Worm (Caenorhabditis elegans) whole organism, L2 larva: ENCODE results near the gene F48B9.3.

Experiments
- dmd-4 ChIP-seq: sonication (generic microtip); optimal IDR thresholded peaks from 2 replicates; lab custom pipeline; 2017; ENCODE audit warnings: missing biosample characterization, missing genetic modification characterization
- lin-39 ChIP-seq: fragments of 150-350 bp; optimal IDR thresholded peaks from 2 replicates; lab custom pipeline; 2014; ENCODE audit warnings: missing biosample characterization, missing genetic modification reagents, missing genetic modification characterization
- nhr-10 ChIP-seq: sonication (generic microtip); optimal IDR thresholded peaks from 2 replicates; lab custom pipeline; 2017; ENCODE audit warnings: missing biosample characterization, missing genetic modification characterization
- nhr-11 ChIP-seq: fragments of 150-350 bp; optimal IDR thresholded peaks from 2 replicates; lab custom pipeline; 2014; ENCODE audit warnings: missing biosample characterization, missing genetic modification characterization
- nhr-21 ChIP-seq: fragments of 150-350 bp; optimal IDR thresholded peaks from 2 replicates; lab custom pipeline; 2014; ENCODE audit warnings: missing biosample characterization, missing genetic modification characterization
- unc-62 ChIP-seq: fragments of 150-350 bp; optimal IDR thresholded peaks from 2 replicates; lab custom pipeline; 2014; ENCODE audit warnings: missing biosample characterization, missing genetic modification reagents, missing genetic modification characterization

DNA sequence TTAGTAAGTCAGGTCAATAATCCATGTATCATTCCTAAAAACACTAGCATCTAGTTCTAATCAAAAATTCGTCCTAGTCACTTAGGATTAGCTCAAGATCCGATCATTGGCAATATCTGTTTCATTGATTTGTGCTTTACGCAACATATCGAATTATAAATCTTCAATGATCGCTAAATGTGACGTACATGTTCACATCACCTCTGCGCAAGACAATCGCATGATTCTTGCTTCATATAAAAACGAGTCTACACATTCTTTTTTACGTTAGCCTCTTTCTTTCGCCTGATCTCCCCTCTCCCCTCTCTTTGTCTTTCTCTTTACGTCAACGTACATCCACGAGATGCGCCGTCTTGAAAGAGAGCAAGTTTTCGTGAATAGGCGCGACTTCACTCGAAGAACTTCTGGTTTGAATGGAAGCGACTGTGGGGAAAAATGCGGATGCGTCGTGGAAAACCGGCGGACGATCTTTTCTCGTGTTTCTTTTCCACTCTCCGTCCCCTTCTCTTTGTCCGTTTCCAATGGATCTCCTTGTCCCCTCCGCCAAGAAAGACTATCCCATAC is 48.5 kb upstream of the F48B9.3 start:
- TF ChIP-seq nhr-11 (tag; lab: Kevin White, UChicago) (no peak), dmd-4 (tag; lab: Kevin White, UChicago) (no peak), unc-62 (GFP tag; lab: Kevin White, UChicago) (no peak), nhr-10 (tag; lab: Kevin White, UChicago) (no peak), nhr-21 (peak; percentile 64), lin-39 (no peak)
